Fruit fly (Drosophila melanogaster) whole organism, pupa: ENCODE measurements around the gene miple2.

ENCODE experiments used
- CG14655 ChIP-seq: fragments of 200-800 bp; sonication (Bioruptor generic); optimal IDR thresholded peaks from 3 replicates; lab custom pipeline; 2017; ENCODE audit warnings: mild to moderate bottlenecking, missing biosample characterization, missing genetic modification reagents, missing genetic modification characterization
- CG15710 ChIP-seq: fragments of 200-800 bp; sonication (Bioruptor generic); optimal IDR thresholded peaks from 2 replicates; lab custom pipeline; 2018; ENCODE audit warnings: missing biosample characterization, mild to moderate bottlenecking, missing genetic modification characterization, moderate library complexity
- CG34367 ChIP-seq: fragments of 200-800 bp; sonication (Bioruptor generic); optimal IDR thresholded peaks from 2 replicates; lab custom pipeline; 2018; ENCODE audit warnings: missing biosample characterization, mild to moderate bottlenecking, missing genetic modification characterization
- CG4496 ChIP-seq: fragments of 200-800 bp; sonication (Bioruptor generic); IDR thresholded peaks from 3 replicates; pipeline ENCODE4 v1.3.6; 2022; ENCODE audit warnings: missing biosample characterization, missing genetic modification characterization
- CG9948 ChIP-seq: fragments of 200-800 bp; sonication (Bioruptor generic); optimal IDR thresholded peaks from 2 replicates; lab custom pipeline; 2018; ENCODE audit warnings: missing biosample characterization, mild to moderate bottlenecking, missing genetic modification characterization, moderate library complexity
- D1 ChIP-seq: fragments of 200-800 bp; sonication (Bioruptor generic); optimal IDR thresholded peaks from 2 replicates; lab custom pipeline; 2018; ENCODE audit warnings: missing biosample characterization, mild to moderate bottlenecking, missing genetic modification characterization, moderate library complexity
- Pif1A ChIP-seq: fragments of 200-800 bp; sonication (Bioruptor generic); optimal IDR thresholded peaks from 3 replicates; lab custom pipeline; 2016; ENCODE audit warnings: missing biosample characterization, missing genetic modification characterization
- Snoo ChIP-seq: fragments of 200-800 bp; sonication (Bioruptor generic); optimal IDR thresholded peaks from 3 replicates; lab custom pipeline; 2017; ENCODE audit warnings: missing biosample characterization, mild to moderate bottlenecking, missing genetic modification characterization, inconsistent platforms
- fd96Ca ChIP-seq: fragments of 200-800 bp; sonication (Bioruptor generic); IDR thresholded peaks from 3 replicates; pipeline ENCODE4 v1.3.6; 2022; ENCODE audit warnings: missing biosample characterization, missing genetic modification characterization
- gl ChIP-seq: fragments of 200-800 bp; sonication (Bioruptor generic); optimal IDR thresholded peaks from 2 replicates; lab custom pipeline; 2018; ENCODE audit warnings: missing biosample characterization, mild to moderate bottlenecking, missing genetic modification characterization
- rn ChIP-seq: fragments of 200-800 bp; sonication (Bioruptor generic); IDR thresholded peaks from 2 replicates; pipeline ENCODE4 v1.3.6; 2022; ENCODE audit warnings: missing biosample characterization, missing genetic modification characterization

miple2 gene

dm6 chr3L:324486-324885, 53.5 kb downstream of the miple2 start, which contains the start of gene CG32344:
TSS of gene CG32344 (minus strand) at chr3L:324720.
- TF ChIP-seq CG14655 (GFP tag; lab: Kevin White, UChicago) (no peak), gl (no peak), Pif1A (GFP tag; lab: Kevin White, UChicago) (no peak), rn (GFP tag; lab: Robert Waterston, UW) (no peak), CG34367 (tag; lab: Kevin White, UChicago) (no peak), fd96Ca (no peak), Snoo (tag; lab: Kevin White, UChicago) (no peak), CG4496 (no peak), D1 (tag; lab: Kevin White, UChicago) (no peak), CG15710 (tag; lab: Kevin White, UChicago) (no peak), CG9948 (no peak)
